Fruit fly (Drosophila melanogaster) Kc167 (cell line): Measurements from ENCODE around the gene CG9837.

Source experiments
- Myc ChIP-seq: fragments of >200 bp; optimal IDR thresholded peaks from 2 replicates; lab custom pipeline; 2017; ENCODE audit warnings: missing external identifiers
- psq ChIP-seq: fragments of >200 bp; optimal IDR thresholded peaks from 2 replicates; lab custom pipeline; 2017; ENCODE audit warnings: missing external identifiers
- ttk ChIP-seq: sonication (Bioruptor generic); optimal IDR thresholded peaks from 2 replicates; lab custom pipeline; 2017; ENCODE audit warnings: missing external identifiers

dm6 chr3R:8853706-8854105 lies 40.3 kb upstream of the CG9837 start:
- TF ChIP-seq ttk (lab: Kevin White, UChicago): no peak
- no peak for TF ChIP-seq Myc (lab: Kevin White, UChicago)
- no peak for TF ChIP-seq psq (lab: Kevin White, UChicago)
